Worm (Caenorhabditis elegans) whole organism, midembryonic: Measurements from ENCODE around the gene srg-41.

ENCODE experiments used
- ztf-23 ChIP-seq: fragments of 200-800 bp; sonication (Bioruptor generic); IDR thresholded peaks from 2 replicates; pipeline ENCODE4 v1.3.6; 2022; ENCODE audit warnings: missing genetic modification reagents, missing genetic modification characterization, missing compliant biosample characterization
- ztf-29 ChIP-seq: fragments of 200-800 bp; sonication (Bioruptor generic); IDR thresholded peaks from 2 replicates; pipeline ENCODE4 v1.3.6; 2022; ENCODE audit warnings: missing genetic modification reagents, missing genetic modification characterization, missing compliant biosample characterization

- TF ChIP-seq ztf-23 (GFP tag; lab: Robert Waterston, UW) (peak; percentile 88), ztf-29 (peak; percentile 72; the same call in 1 of the 2 replicates)
Observed at ce11 chrV:11113041-11113574, 48.6 kb downstream of the srg-41 start, which contains the start of gene erfa-3.
